Worm (Caenorhabditis elegans): ENCODE results near the gene Y39B6A.43.

- TF ChIP-seq ama-1 (optimal IDR thresholded peaks at IDR 0.05) (no peak), sox-2 (GFP tag; IDR thresholded peaks at IDR 0.05) (no peak), nhr-11 (tag; optimal IDR thresholded peaks at IDR 0.05) (no peak)
These were observed 30.4 kb upstream of the Y39B6A.43 start, which contains the start of gene tgt-2 for ce11 chrV:18998045-18998444.

All from whole organism, late embryonic.